Worm (Caenorhabditis elegans) whole organism, L4 larva: ENCODE results near the gene uroc-1.

Source experiments
- ama-1 ChIP-seq: fragments of 150-350 bp; optimal IDR thresholded peaks from 2 replicates; lab custom pipeline; 2014; ENCODE audit warnings: inconsistent platforms, mixed read lengths
- egl-27 ChIP-seq: sonication (generic microtip); optimal IDR thresholded peaks from 3 replicates; lab custom pipeline; 2017; ENCODE audit warnings: missing biosample characterization, missing genetic modification reagents, missing genetic modification characterization
- hif-1 ChIP-seq, 2 experiments: sonication (generic microtip); optimal IDR thresholded peaks; 2 replicates each; lab custom pipeline; 2016 to 2017; ENCODE audit warnings: missing compliant biosample characterization in 2 of 2, missing genetic modification characterization in 2 of 2, missing genetic modification reagents in 2 of 2, missing genotype in 2 of 2, mild to moderate bottlenecking in 1 of 2
- lin-15B ChIP-seq: fragments of 150-350 bp; sonication (generic microtip); optimal IDR thresholded peaks from 3 replicates; lab custom pipeline; 2014; ENCODE audit warnings: missing biosample characterization, missing genetic modification characterization
- lin-29 ChIP-seq: fragments of 200-800 bp; sonication (Bioruptor generic); IDR thresholded peaks from 2 replicates; pipeline ENCODE4 v1.3.6; 2022; ENCODE audit warnings: missing genetic modification reagents, missing genetic modification characterization, missing compliant biosample characterization
- nhr-76 ChIP-seq: fragments of 150-350 bp; optimal IDR thresholded peaks from 2 replicates; lab custom pipeline; 2014; ENCODE audit warnings: missing biosample characterization, missing genetic modification characterization
- nhr-77 ChIP-seq: fragments of 150-350 bp; optimal IDR thresholded peaks from 2 replicates; lab custom pipeline; 2014; ENCODE audit warnings: missing biosample characterization, missing genetic modification characterization
- snpc-4 ChIP-seq: fragments of 150-350 bp; optimal IDR thresholded peaks from 2 replicates; lab custom pipeline; 2014; ENCODE audit warnings: missing biosample characterization, missing genetic modification characterization
- tra-1 ChIP-seq: fragments of 200-800 bp; sonication (Bioruptor generic); IDR thresholded peaks from 2 replicates; pipeline ENCODE4 v1.3.6; 2022; ENCODE audit warnings: missing genetic modification reagents, missing genetic modification characterization, missing compliant biosample characterization
- unc-62 ChIP-seq, 3 experiments: fragments of 150-350 bp in 1 of 3; sonication (generic microtip); optimal IDR thresholded peaks in 2 of 3; peaks in 1 of 3; 1 replicate in 1 of 3; 2 replicates in 2 of 3; lab custom pipeline; 2014 to 2017; ENCODE audit warnings: missing biosample characterization in 3 of 3, missing genetic modification characterization in 3 of 3, missing genetic modification reagents in 3 of 3, missing genotype in 1 of 3

- no peak for TF ChIP-seq egl-27 (tag; lab: Kevin White, UChicago)
- TF ChIP-seq nhr-77 = no peak
- TF ChIP-seq unc-62 (GFP tag; optimal IDR thresholded peaks at IDR 0.05 in 1 of 2; lab: Kevin White, UChicago) = peak in 1 of 2 experiments; percentile 97
- TF ChIP-seq unc-62 (tag; optimal IDR thresholded peaks at IDR 0.05; lab: Kevin White, UChicago) = no peak
- peak in 1 of 2 experiments; percentile 68 for TF ChIP-seq hif-1 (tag; optimal IDR thresholded peaks at IDR 0.05; lab: Kevin White, UChicago)
- no peak for TF ChIP-seq lin-15B (tag; lab: Kevin White, UChicago)
- no peak for TF ChIP-seq lin-29 (GFP tag; lab: Robert Waterston, UW)
- no peak for TF ChIP-seq nhr-76 (tag; lab: Kevin White, UChicago)
- TF ChIP-seq ama-1 (lab: Kevin White, UChicago) = no peak
- TF ChIP-seq snpc-4 (tag; lab: Kevin White, UChicago) = no peak
- no peak for TF ChIP-seq tra-1 (GFP tag; lab: Robert Waterston, UW)
These were observed 44.5 kb downstream of the uroc-1 start for ce11 chrIV:16498031-16498442.
